Worm (Caenorhabditis elegans): Measurements from ENCODE around the gene sgn-1.

Gene sgn-1

DNA sequence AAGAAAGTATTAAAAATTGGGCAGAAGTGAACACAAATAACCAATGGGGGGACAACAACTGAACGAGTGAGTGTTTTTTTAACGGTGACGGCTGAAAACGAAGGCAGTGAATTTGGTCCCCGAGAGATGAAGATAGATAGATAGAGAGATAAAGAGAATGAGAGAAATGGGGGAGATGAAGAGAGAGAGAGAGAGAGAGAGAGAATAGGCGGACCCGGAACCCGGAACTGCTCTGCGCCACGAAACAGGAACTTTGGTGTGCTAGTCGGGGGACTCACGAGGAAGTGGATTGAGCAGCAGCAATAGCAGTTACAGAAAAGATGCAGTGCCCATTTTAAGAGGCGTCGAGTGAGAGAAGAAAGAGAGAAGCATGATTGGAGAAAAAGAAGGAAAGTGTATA is 12.9 kb upstream of the sgn-1 start (continued):
- TF ChIP-seq nhr-111 (GFP tag; optimal IDR thresholded peaks at IDR 0.05) = no peak
- no peak for TF ChIP-seq php-3 (GFP tag; IDR thresholded peaks at IDR 0.05)
- peak; percentile 50 to 74 for TF ChIP-seq lsy-2 (tag; optimal IDR thresholded peaks at IDR 0.05)
- no peak for TF ChIP-seq Y48G9A.11 (GFP tag; IDR thresholded peaks at IDR 0.05)
- no peak for TF ChIP-seq sdz-12 (GFP tag; optimal IDR thresholded peaks at IDR 0.05)
- TF ChIP-seq F10B5.3 (tag; optimal IDR thresholded peaks at IDR 0.05) = no peak
- TF ChIP-seq T20F7.1 (GFP tag; optimal IDR thresholded peaks at IDR 0.05) = no peak
- TF ChIP-seq nhr-76 (tag; optimal IDR thresholded peaks at IDR 0.05) = no peak
- TF ChIP-seq zfp-2 (tag; optimal IDR thresholded peaks at IDR 0.05) = no peak
- no peak for TF ChIP-seq lin-13 (GFP tag; optimal IDR thresholded peaks at IDR 0.05)
- TF ChIP-seq nhr-10 (tag; optimal IDR thresholded peaks at IDR 0.05) = no peak
- no peak for TF ChIP-seq pha-4 (GFP tag; IDR thresholded peaks at IDR 0.05)
- TF ChIP-seq pha-4 (tag; optimal IDR thresholded peaks at IDR 0.05) = no peak
- TF ChIP-seq jun-1 (tag; optimal IDR thresholded peaks at IDR 0.05) = no peak
- no peak for TF ChIP-seq daf-12 (tag; optimal IDR thresholded peaks at IDR 0.05)
- no peak for TF ChIP-seq nhr-237 (tag; optimal IDR thresholded peaks at IDR 0.05)
- TF ChIP-seq spr-3 (GFP tag; optimal IDR thresholded peaks at IDR 0.05) = no peak
- no peak for TF ChIP-seq nhr-6 (tag; optimal IDR thresholded peaks at IDR 0.05)

DNA sequence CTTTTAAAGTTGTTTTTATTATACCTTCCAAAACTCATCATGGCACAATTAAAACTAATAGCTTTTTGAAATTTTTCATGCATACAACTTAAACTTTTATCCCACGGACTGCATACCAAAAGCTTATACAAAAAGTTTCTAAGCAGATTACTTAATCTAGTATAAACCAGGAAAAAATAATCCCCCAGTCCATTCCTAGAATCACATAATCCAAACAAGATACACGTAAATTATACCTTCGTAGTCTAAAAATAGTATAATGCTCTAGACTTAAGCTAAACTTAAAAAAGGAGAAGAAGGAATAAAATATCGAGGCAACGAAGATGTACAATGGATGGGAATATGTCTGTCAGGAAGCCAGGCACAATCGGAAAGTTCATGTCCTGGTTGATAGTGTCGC is 11.8 kb upstream of the sgn-1 start:
- TF ChIP-seq T26A8.4 (GFP tag; IDR thresholded peaks at IDR 0.05) (no peak), nhr-237 (tag; optimal IDR thresholded peaks at IDR 0.05) (no peak), zip-2 (tag; optimal IDR thresholded peaks at IDR 0.05) (no peak), sdz-12 (GFP tag; optimal IDR thresholded peaks at IDR 0.05) (no peak), F37D6.2 (tag; optimal IDR thresholded peaks at IDR 0.05) (no peak), lin-38 (GFP tag; IDR thresholded peaks at IDR 0.05) (no peak), zag-1 (tag; optimal IDR thresholded peaks at IDR 0.05) (no peak), ztf-7 (tag; optimal IDR thresholded peaks at IDR 0.05) (no peak)

DNA sequence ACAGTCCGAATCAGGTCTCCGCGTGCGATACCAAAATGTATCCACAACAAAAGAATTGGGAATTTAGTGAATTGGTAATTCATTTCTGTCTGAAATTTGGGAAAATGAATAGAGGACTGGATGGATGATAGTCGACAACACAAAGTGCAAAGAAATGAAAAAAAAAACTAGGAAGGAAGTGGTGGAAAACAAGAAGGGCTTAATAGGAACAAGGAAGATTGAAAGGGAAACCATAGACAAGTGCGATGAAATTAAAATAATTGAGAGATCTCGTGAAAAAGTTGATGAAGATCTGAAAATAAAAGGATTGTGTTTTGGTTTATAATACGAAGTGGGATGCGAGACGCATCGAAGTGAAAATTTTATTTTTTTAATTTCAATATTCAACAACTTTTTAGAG is 10.6 kb upstream of the sgn-1 start, which contains the start of gene F07H5.7:
Gene F07H5.7, minus strand, starts transcription at position 101 of the 400 bp plus-strand sequence.
- TF ChIP-seq daf-8 (GFP tag; IDR thresholded peaks at IDR 0.05) (no peak), rbr-2 (tag; optimal IDR thresholded peaks at IDR 0.05) (no peak), lin-15B (tag; optimal IDR thresholded peaks at IDR 0.05) (no peak), T20F7.1 (GFP tag; optimal IDR thresholded peaks at IDR 0.05) (no peak), nhr-111 (GFP tag; optimal IDR thresholded peaks at IDR 0.05) (no peak)

DNA sequence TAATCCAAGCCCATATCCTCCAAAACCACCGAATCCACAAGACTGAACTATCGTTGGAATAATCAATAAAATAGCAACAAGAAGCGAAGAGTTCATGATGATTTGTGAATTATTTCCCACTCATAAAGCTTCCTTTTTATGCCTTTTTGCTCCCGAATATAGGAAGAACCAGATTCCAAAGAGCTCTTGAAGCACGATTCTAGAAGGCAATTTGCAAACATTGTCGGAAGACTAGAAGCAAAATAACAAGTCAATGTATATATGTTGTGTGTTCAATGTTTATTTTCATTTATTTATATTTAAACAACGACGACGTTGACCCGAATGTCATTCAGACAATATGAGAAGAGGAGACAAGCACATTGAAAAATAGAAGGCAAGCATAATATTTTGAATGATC is 9.2 kb upstream of the sgn-1 start, which contains the start of gene idpa-2:
Gene idpa-2, minus strand, starts transcription at position 101 of the 400 bp plus-strand sequence.
- TF ChIP-seq arid-1 (GFP tag; conservative IDR thresholded peaks at IDR 0.05) (no peak), vab-7 (GFP tag; IDR thresholded peaks at IDR 0.05) (no peak), F26F4.8 (GFP tag; conservative IDR thresholded peaks at IDR 0.05) (no peak), mep-1 (tag; optimal IDR thresholded peaks at IDR 0.05) (no peak), Y105C5A.15 (GFP tag; IDR thresholded peaks at IDR 0.05) (no peak), unc-130 (GFP tag; optimal IDR thresholded peaks at IDR 0.05) (no peak), mdl-1 (tag; optimal IDR thresholded peaks at IDR 0.05) (no peak), ceh-20 (GFP tag; IDR thresholded peaks at IDR 0.05) (no peak), ztf-11 (tag; optimal IDR thresholded peaks at IDR 0.05) (no peak), lin-38 (GFP tag; IDR thresholded peaks at IDR 0.05) (no peak), pha-4 (GFP tag; IDR thresholded peaks at IDR 0.05) (no peak), pha-4 (tag; optimal IDR thresholded peaks at IDR 0.05) (no peak), mdt-29 (GFP tag; IDR thresholded peaks at IDR 0.05) (no peak), zfp-2 (tag; optimal IDR thresholded peaks at IDR 0.05) (no peak), T26A8.4 (GFP tag; IDR thresholded peaks at IDR 0.05) (no peak), jun-1 (tag; optimal IDR thresholded peaks at IDR 0.05) (no peak), ces-1 (GFP tag; optimal IDR thresholded peaks at IDR 0.05) (no peak)
